Fruit fly (Drosophila melanogaster) whole organism, wandering third instar larva: ENCODE results near the gene CG13875.
A peak's percentile ranks its signal among the peaks of the same experiment; 100 is the strongest.

Source experiments
- Abd-B ChIP-seq: fragments of >200 bp; optimal IDR thresholded peaks from 2 replicates; lab custom pipeline; 2017; ENCODE audit warnings: missing biosample characterization, missing genetic modification characterization
- CG32264 ChIP-seq: fragments of 200-800 bp; sonication (Bioruptor generic); optimal IDR thresholded peaks from 2 replicates; lab custom pipeline; 2016; ENCODE audit warnings: missing biosample characterization, missing genetic modification characterization
- CG9705 ChIP-seq: fragments of 200-800 bp; sonication (Bioruptor generic); optimal IDR thresholded peaks from 2 replicates; lab custom pipeline; 2018; ENCODE audit warnings: missing biosample characterization, mild to moderate bottlenecking, missing genetic modification characterization
- CrebA ChIP-seq: fragments of 200-800 bp; sonication (Bioruptor generic); optimal IDR thresholded peaks from 2 replicates; lab custom pipeline; 2016; ENCODE audit warnings: missing biosample characterization, mild to moderate bottlenecking, missing genetic modification characterization, borderline replicate concordance
- Dfd ChIP-seq: fragments of >200 bp; optimal IDR thresholded peaks from 2 replicates; lab custom pipeline; 2017; ENCODE audit warnings: missing biosample characterization, missing genetic modification characterization
- Dif ChIP-seq: fragments of 200-275, 200-300 bp; sonication (Bioruptor generic); optimal IDR thresholded peaks from 2 replicates; lab custom pipeline; 2018; ENCODE audit warnings: missing biosample characterization, missing genetic modification characterization; ENCODE audit not compliant: partially characterized antibody
- GATAd ChIP-seq: sonication (Bioruptor generic); optimal IDR thresholded peaks from 2 replicates; lab custom pipeline; 2016; ENCODE audit warnings: missing biosample characterization, missing genetic modification characterization
- HLH106 ChIP-seq: fragments of 200-800 bp; optimal IDR thresholded peaks from 3 replicates; lab custom pipeline; 2019; ENCODE audit warnings: missing biosample characterization, mild to moderate bottlenecking, missing genetic modification characterization, moderate library complexity
- Hnf4 ChIP-seq: fragments of 200-800 bp; sonication (Bioruptor generic); optimal IDR thresholded peaks from 2 replicates; lab custom pipeline; 2016; ENCODE audit warnings: missing biosample characterization, mild to moderate bottlenecking, missing genetic modification characterization
- Hr78 ChIP-seq: fragments of >200 bp; optimal IDR thresholded peaks from 2 replicates; lab custom pipeline; 2017; ENCODE audit warnings: missing biosample characterization, missing genetic modification characterization
- Hr83 ChIP-seq: fragments of 200-300 bp; sonication (Bioruptor generic); optimal IDR thresholded peaks from 2 replicates; lab custom pipeline; 2016; ENCODE audit warnings: missing biosample characterization, mild to moderate bottlenecking, missing genetic modification characterization, moderate library complexity; ENCODE audit not compliant: poor library complexity, severe bottlenecking
- Jra ChIP-seq: sonication (Bioruptor generic); optimal IDR thresholded peaks from 2 replicates; lab custom pipeline; 2016; ENCODE audit warnings: missing biosample characterization, missing genetic modification characterization
- Mio ChIP-seq: sonication (Bioruptor generic); optimal IDR thresholded peaks from 2 replicates; lab custom pipeline; 2016; ENCODE audit warnings: missing biosample characterization, missing genetic modification characterization
- Myc ChIP-seq: fragments of >200 bp; optimal IDR thresholded peaks from 2 replicates; lab custom pipeline; 2017
- N ChIP-seq: fragments of >200 bp; optimal IDR thresholded peaks from 2 replicates; lab custom pipeline; 2018; ENCODE audit warnings: missing biosample characterization, missing external identifiers, missing genetic modification characterization
- OdsH ChIP-seq: fragments of 200-800 bp; sonication (Bioruptor generic); optimal IDR thresholded peaks from 2 replicates; lab custom pipeline; 2016; ENCODE audit warnings: missing biosample characterization, mild to moderate bottlenecking, missing genetic modification characterization
- Rel ChIP-seq, 2 experiments: fragments of 200-800 bp; sonication (Bioruptor generic) in 1 of 2; optimal IDR thresholded peaks; 2 replicates in 1 of 2; 3 replicates in 1 of 2; lab custom pipeline; 2016 to 2019; ENCODE audit warnings: mild to moderate bottlenecking in 2 of 2, missing biosample characterization in 2 of 2, missing genetic modification characterization in 2 of 2, moderate library complexity in 1 of 2
- Sp1 ChIP-seq: fragments of 200-800 bp; sonication (Bioruptor generic); optimal IDR thresholded peaks from 3 replicates; lab custom pipeline; 2019; ENCODE audit warnings: missing biosample characterization, mild to moderate bottlenecking, missing genetic modification characterization, moderate library complexity
- Vsx2 ChIP-seq: fragments of 200-300, 225-300 bp; sonication (Bioruptor generic); optimal IDR thresholded peaks from 2 replicates; lab custom pipeline; 2018; ENCODE audit warnings: missing biosample characterization, missing genetic modification characterization; ENCODE audit not compliant: partially characterized antibody
- br ChIP-seq: fragments of 200-800 bp; sonication (Bioruptor generic); optimal IDR thresholded peaks from 2 replicates; lab custom pipeline; 2016; ENCODE audit warnings: missing biosample characterization, missing genetic modification characterization
- brk ChIP-seq: fragments of 200-800 bp; sonication (Bioruptor generic); optimal IDR thresholded peaks from 2 replicates; lab custom pipeline; 2016; ENCODE audit warnings: missing biosample characterization, mild to moderate bottlenecking, missing genetic modification characterization
- dl ChIP-seq, 2 experiments: fragments of 175-275, 200-275 bp in 1 of 2; fragments of 200-275 bp in 1 of 2; sonication (Bioruptor generic); optimal IDR thresholded peaks; lab custom pipeline; 2018; ENCODE audit warnings: mild to moderate bottlenecking in 2 of 2, missing biosample characterization in 2 of 2, missing genetic modification characterization in 2 of 2, moderate library complexity in 2 of 2; ENCODE audit not compliant: partially characterized antibody in 2 of 2, insufficient read depth in 1 of 2
- dmrt93B ChIP-seq: fragments of 200-800 bp; sonication (Bioruptor generic); optimal IDR thresholded peaks from 2 replicates; lab custom pipeline; 2018; ENCODE audit warnings: missing biosample characterization, mild to moderate bottlenecking, missing genetic modification characterization
- dsf ChIP-seq: sonication (Bioruptor generic); optimal IDR thresholded peaks from 2 replicates; lab custom pipeline; 2016; ENCODE audit warnings: missing biosample characterization, missing genetic modification characterization, borderline replicate concordance
- ey ChIP-seq: fragments of 200-800 bp; sonication (Bioruptor generic); optimal IDR thresholded peaks from 2 replicates; lab custom pipeline; 2016; ENCODE audit warnings: missing biosample characterization, missing genetic modification characterization
- foxo ChIP-seq, 2 experiments: fragments of 200-800 bp; sonication (Bioruptor generic); optimal IDR thresholded peaks; 2 replicates in 1 of 2; 3 replicates in 1 of 2; lab custom pipeline; 2016 to 2017; ENCODE audit warnings: missing biosample characterization in 2 of 2, missing genetic modification characterization in 2 of 2
- fru ChIP-seq: fragments of 200-800 bp; sonication (Bioruptor generic); optimal IDR thresholded peaks from 3 replicates; lab custom pipeline; 2016; ENCODE audit warnings: missing biosample characterization, mild to moderate bottlenecking, missing genetic modification characterization
- h ChIP-seq: fragments of 200-800 bp; sonication (Bioruptor generic); optimal IDR thresholded peaks from 3 replicates; lab custom pipeline; 2016; ENCODE audit warnings: missing biosample characterization, mild to moderate bottlenecking, missing genetic modification characterization
- jim ChIP-seq: fragments of 175-275, 200-325 bp; sonication (Bioruptor generic); optimal IDR thresholded peaks from 2 replicates; lab custom pipeline; 2016; ENCODE audit warnings: missing biosample characterization, mild to moderate bottlenecking, missing genetic modification characterization
- lola ChIP-seq: fragments of >200 bp; optimal IDR thresholded peaks from 2 replicates; lab custom pipeline; 2017; ENCODE audit warnings: missing biosample characterization, missing genetic modification characterization
- pan ChIP-seq: fragments of >200 bp; optimal IDR thresholded peaks from 2 replicates; lab custom pipeline; 2017
- psq ChIP-seq: fragments of 200-800 bp; sonication (Bioruptor generic); optimal IDR thresholded peaks from 3 replicates; lab custom pipeline; 2017; ENCODE audit warnings: missing biosample characterization, mild to moderate bottlenecking, missing genetic modification characterization, moderate library complexity
- rgr ChIP-seq: fragments of 200-800 bp; sonication (Bioruptor generic); optimal IDR thresholded peaks from 3 replicates; lab custom pipeline; 2016; ENCODE audit warnings: missing biosample characterization, mild to moderate bottlenecking, missing genetic modification characterization
- sage ChIP-seq: fragments of 200-800 bp; sonication (Bioruptor generic); optimal IDR thresholded peaks from 2 replicates; lab custom pipeline; 2016; ENCODE audit warnings: missing biosample characterization, mild to moderate bottlenecking, missing genetic modification characterization
- sv ChIP-seq: fragments of 200-800 bp; sonication (Bioruptor generic); optimal IDR thresholded peaks from 3 replicates; lab custom pipeline; 2016; ENCODE audit warnings: missing biosample characterization, missing genetic modification characterization
- tai ChIP-seq: sonication (Bioruptor generic); optimal IDR thresholded peaks from 2 replicates; lab custom pipeline; 2016; ENCODE audit warnings: missing biosample characterization, missing genetic modification characterization
- usp ChIP-seq: fragments of >200 bp; optimal IDR thresholded peaks from 2 replicates; lab custom pipeline; 2017; ENCODE audit warnings: missing biosample characterization, missing genetic modification characterization
- woc ChIP-seq: sonication (Bioruptor generic); optimal IDR thresholded peaks from 2 replicates; lab custom pipeline; 2016; ENCODE audit warnings: missing biosample characterization, mild to moderate bottlenecking, missing genetic modification characterization

The CG13875 gene

DNA sequence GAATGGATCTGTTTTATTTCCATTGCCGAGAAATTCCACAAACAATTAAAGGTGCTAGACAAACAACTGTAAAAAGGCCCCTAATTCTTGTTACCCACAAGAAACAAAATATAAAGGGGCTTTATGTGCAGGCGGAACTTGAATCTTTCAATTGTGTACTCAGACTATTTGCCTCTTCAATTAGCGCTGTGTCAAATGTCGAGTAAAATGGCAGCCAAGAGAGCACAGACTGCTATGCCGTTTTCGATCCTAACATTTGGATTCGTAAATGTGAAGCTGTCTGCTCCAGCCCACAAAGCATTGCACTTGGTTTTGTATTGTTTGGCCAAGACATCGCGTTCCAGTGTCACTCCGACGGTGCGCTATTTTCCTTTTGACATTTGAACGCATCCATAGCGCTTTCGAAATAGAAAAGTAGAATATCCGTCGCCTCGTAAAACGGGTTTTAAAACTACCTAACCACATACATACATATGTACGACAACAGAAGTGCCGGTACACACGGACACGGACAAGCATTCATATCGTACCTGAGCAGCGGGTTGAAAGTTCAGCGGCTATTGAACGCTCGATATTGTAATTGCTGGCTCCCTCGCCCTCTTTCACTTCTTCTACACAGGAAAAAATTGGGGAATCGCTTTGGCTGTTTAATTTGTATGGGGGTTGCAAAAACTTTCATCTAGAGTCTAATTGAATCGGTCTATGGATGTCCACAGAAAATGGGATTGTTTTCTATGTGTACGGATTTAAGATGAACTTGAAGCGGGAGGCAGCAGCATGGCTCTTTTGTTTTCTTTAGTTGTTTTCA lies 13.5 kb upstream of the CG13875 start:
- TF ChIP-seq Sp1 (GFP tag; lab: Kevin White, UChicago) (peak; percentile 54), Hr78 (GFP tag; lab: Kevin White, UChicago) (no peak), HLH106 (tag; lab: Kevin White, UChicago) (peak; percentile 57), dsf (GFP tag; lab: Kevin White, UChicago) (no peak), CG32264 (no peak), CG9705 (GFP tag; lab: Kevin White, UChicago) (no peak), ey (GFP tag; lab: Kevin White, UChicago) (peak; percentile 50), Vsx2 (GFP tag; lab: Kevin White, UChicago) (no peak), OdsH (GFP tag; lab: Kevin White, UChicago) (peak; percentile 27), pan (lab: Kevin White, UChicago) (no peak), foxo (GFP tag; optimal IDR thresholded peaks at IDR 0.05; lab: Kevin White, UChicago) (peak in 1 of 2 experiments; percentile 58), dl (GFP tag; optimal IDR thresholded peaks at IDR 0.05; lab: Kevin White, UChicago; ENCODE audit: insufficient read depth in 1 of 2, partially characterized antibody in 2 of 2) (no peak), sv (no peak), Abd-B (GFP tag; lab: Kevin White, UChicago) (no peak), N (no peak), Jra (GFP tag; lab: Kevin White, UChicago) (no peak), rgr (GFP tag; lab: Kevin White, UChicago) (peak; percentile 33), dmrt93B (GFP tag; lab: Kevin White, UChicago) (no peak), lola (GFP tag; lab: Kevin White, UChicago) (no peak), sage (GFP tag; lab: Kevin White, UChicago) (no peak), psq (no peak), Hnf4 (peak; percentile 1), br (peak; percentile 37), Hr83 (GFP tag; lab: Kevin White, UChicago) (no peak), Dfd (GFP tag; lab: Kevin White, UChicago) (no peak), GATAd (GFP tag; lab: Kevin White, UChicago) (no peak), h (GFP tag; lab: Kevin White, UChicago) (peak; percentile 60), Dif (GFP tag; lab: Kevin White, UChicago) (no peak), tai (GFP tag; lab: Kevin White, UChicago) (no peak), jim (GFP tag; lab: Kevin White, UChicago) (no peak), Rel (GFP tag; optimal IDR thresholded peaks at IDR 0.05; lab: Kevin White, UChicago) (no peak), Rel (tag; optimal IDR thresholded peaks at IDR 0.05; lab: Kevin White, UChicago) (no peak), fru (GFP tag; lab: Kevin White, UChicago) (peak; percentile 77), Myc (lab: Kevin White, UChicago) (no peak), usp (no peak), Mio (GFP tag; lab: Kevin White, UChicago) (no peak), CrebA (GFP tag; lab: Kevin White, UChicago) (no peak), woc (GFP tag; lab: Kevin White, UChicago) (peak; percentile 14), brk (GFP tag; lab: Kevin White, UChicago) (no peak)

DNA sequence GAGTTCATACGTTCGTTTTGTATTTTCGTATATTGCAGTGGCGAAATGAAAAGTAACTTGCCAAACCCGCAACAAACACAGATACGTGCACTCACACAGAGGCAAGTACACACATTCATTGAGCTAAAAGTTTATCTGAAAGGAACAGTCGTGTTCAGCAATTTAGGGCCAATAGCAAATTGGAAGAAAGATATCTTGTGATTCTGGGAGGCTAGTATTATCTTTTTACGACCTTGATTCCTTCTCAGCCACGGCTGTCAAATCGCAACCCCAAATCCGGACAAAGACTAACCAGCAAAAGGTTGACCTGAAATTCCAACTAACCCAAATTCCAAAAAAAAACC lies 13.0 kb upstream of the CG13875 start:
- no peak for TF ChIP-seq usp
- no peak for TF ChIP-seq brk (GFP tag; lab: Kevin White, UChicago)
- peak; percentile 10 for TF ChIP-seq dmrt93B (GFP tag; lab: Kevin White, UChicago)
- TF ChIP-seq Dif (GFP tag; lab: Kevin White, UChicago): no peak
- TF ChIP-seq jim (GFP tag; lab: Kevin White, UChicago): no peak
- TF ChIP-seq br: no peak
- no peak for TF ChIP-seq Hr78 (GFP tag; lab: Kevin White, UChicago)
- TF ChIP-seq Mio (GFP tag; lab: Kevin White, UChicago): no peak
- no peak for TF ChIP-seq pan (lab: Kevin White, UChicago)
- TF ChIP-seq CrebA (GFP tag; lab: Kevin White, UChicago): no peak
- peak; percentile 17 for TF ChIP-seq ey (GFP tag; lab: Kevin White, UChicago)
- TF ChIP-seq sv: no peak
- TF ChIP-seq woc (GFP tag; lab: Kevin White, UChicago): peak; percentile 4
- TF ChIP-seq foxo (GFP tag; optimal IDR thresholded peaks at IDR 0.05; lab: Kevin White, UChicago): peak in 1 of 2 experiments; percentile 45
- no peak for TF ChIP-seq tai (GFP tag; lab: Kevin White, UChicago)
- no peak for TF ChIP-seq Dfd (GFP tag; lab: Kevin White, UChicago)
- TF ChIP-seq lola (GFP tag; lab: Kevin White, UChicago): no peak
- no peak for TF ChIP-seq GATAd (GFP tag; lab: Kevin White, UChicago)
- no peak for TF ChIP-seq rgr (GFP tag; lab: Kevin White, UChicago)
- peak; percentile 17 for TF ChIP-seq HLH106 (tag; lab: Kevin White, UChicago)
- TF ChIP-seq Jra (GFP tag; lab: Kevin White, UChicago): no peak
- no peak for TF ChIP-seq Hnf4
- TF ChIP-seq h (GFP tag; lab: Kevin White, UChicago): no peak
- peak; percentile 65 for TF ChIP-seq fru (GFP tag; lab: Kevin White, UChicago)
- no peak for TF ChIP-seq Myc (lab: Kevin White, UChicago)
- no peak for TF ChIP-seq Rel (GFP tag; optimal IDR thresholded peaks at IDR 0.05; lab: Kevin White, UChicago)
- TF ChIP-seq Rel (tag; optimal IDR thresholded peaks at IDR 0.05; lab: Kevin White, UChicago): no peak
- no peak for TF ChIP-seq Hr83 (GFP tag; lab: Kevin White, UChicago)
- peak; percentile 16 for TF ChIP-seq Sp1 (GFP tag; lab: Kevin White, UChicago)
- no peak for TF ChIP-seq Vsx2 (GFP tag; lab: Kevin White, UChicago)
- no peak for TF ChIP-seq dl (GFP tag; optimal IDR thresholded peaks at IDR 0.05; lab: Kevin White, UChicago; ENCODE audit: insufficient read depth in 1 of 2, partially characterized antibody in 2 of 2)
- TF ChIP-seq CG9705 (GFP tag; lab: Kevin White, UChicago): no peak
- peak; percentile 17 for TF ChIP-seq OdsH (GFP tag; lab: Kevin White, UChicago)
- TF ChIP-seq CG32264: no peak
- peak; percentile 23 for TF ChIP-seq psq
